Fruit fly (Drosophila melanogaster) whole organism, prepupa: Measurements from ENCODE around the gene CG15646.

Source experiments
- Blimp-1 ChIP-seq: fragments of 200-800 bp; sonication (Bioruptor generic); optimal IDR thresholded peaks from 3 replicates; lab custom pipeline; 2017; ENCODE audit warnings: missing biosample characterization, missing genetic modification characterization, mild to moderate bottlenecking, moderate library complexity, missing genetic modification reagents
- CG10669 ChIP-seq: fragments of 200-800 bp; sonication (Bioruptor generic); optimal IDR thresholded peaks from 3 replicates; lab custom pipeline; 2018; ENCODE audit warnings: missing biosample characterization, mild to moderate bottlenecking, missing genetic modification characterization, moderate library complexity
- CG11294 ChIP-seq: fragments of 200-800 bp; sonication (Bioruptor generic); IDR thresholded peaks from 2 replicates; pipeline ENCODE4 v1.3.6; 2022; ENCODE audit warnings: missing biosample characterization, missing genetic modification characterization
- CG11762 ChIP-seq: fragments of 200-800 bp; sonication (Bioruptor generic); optimal IDR thresholded peaks from 3 replicates; lab custom pipeline; 2016; ENCODE audit warnings: missing biosample characterization, missing genetic modification characterization; ENCODE audit not compliant: insufficient read depth
- CG1621 ChIP-seq: fragments of 200-800 bp; sonication (Bioruptor generic); optimal IDR thresholded peaks from 3 replicates; lab custom pipeline; 2018; ENCODE audit warnings: missing biosample characterization, mild to moderate bottlenecking, missing genetic modification characterization
- CG16779 ChIP-seq: fragments of 200-800 bp; sonication (Bioruptor generic); optimal IDR thresholded peaks from 3 replicates; lab custom pipeline; 2017; ENCODE audit warnings: missing biosample characterization, mild to moderate bottlenecking, missing genetic modification characterization
- CG31627 ChIP-seq: fragments of 200-800 bp; sonication (Bioruptor generic); optimal IDR thresholded peaks from 3 replicates; lab custom pipeline; 2016; ENCODE audit warnings: missing biosample characterization, missing genetic modification characterization
- CG32006 ChIP-seq: fragments of 200-800 bp; sonication (Bioruptor generic); optimal IDR thresholded peaks from 3 replicates; lab custom pipeline; 2017; ENCODE audit warnings: missing biosample characterization, mild to moderate bottlenecking, missing genetic modification characterization
- CG3919 ChIP-seq: fragments of 200-800 bp; sonication (Bioruptor generic); optimal IDR thresholded peaks from 3 replicates; lab custom pipeline; 2016; ENCODE audit warnings: missing biosample characterization, missing genetic modification characterization
- CG4318 ChIP-seq: fragments of 200-800 bp; sonication (Bioruptor generic); optimal IDR thresholded peaks from 3 replicates; lab custom pipeline; 2017; ENCODE audit warnings: missing biosample characterization, mild to moderate bottlenecking, missing genetic modification characterization
- CG6276 ChIP-seq: fragments of 200-800 bp; sonication (Bioruptor generic); optimal IDR thresholded peaks from 2 replicates; lab custom pipeline; 2017; ENCODE audit warnings: missing biosample characterization, mild to moderate bottlenecking, missing genetic modification characterization
- CG6808 ChIP-seq: fragments of 200-800 bp; sonication (Bioruptor generic); optimal IDR thresholded peaks from 3 replicates; lab custom pipeline; 2017; ENCODE audit warnings: missing biosample characterization, missing genetic modification characterization, mild to moderate bottlenecking, moderate library complexity, missing genetic modification reagents
- CG8119 ChIP-seq: fragments of 200-800 bp; sonication (Bioruptor generic); IDR thresholded peaks from 3 replicates; pipeline ENCODE4 v1.3.6; 2022; ENCODE audit warnings: missing biosample characterization, missing genetic modification characterization
- CG8319 ChIP-seq: fragments of 200-800 bp; sonication (Bioruptor generic); optimal IDR thresholded peaks from 3 replicates; lab custom pipeline; 2016; ENCODE audit warnings: missing biosample characterization, missing genetic modification characterization
- CG9139 ChIP-seq: fragments of 200-800 bp; sonication (Bioruptor generic); optimal IDR thresholded peaks from 3 replicates; lab custom pipeline; 2017; ENCODE audit warnings: missing biosample characterization, mild to moderate bottlenecking, missing genetic modification characterization
- Eip78C ChIP-seq: fragments of 200-800 bp; sonication (Bioruptor generic); peaks from one replicate; lab custom pipeline; 2016; ENCODE audit warnings: missing biosample characterization, missing genetic modification characterization
- Ets21C ChIP-seq: fragments of 200-800 bp; sonication (Bioruptor generic); optimal IDR thresholded peaks from 3 replicates; lab custom pipeline; 2016; ENCODE audit warnings: missing biosample characterization, missing genetic modification characterization
- Ets96B ChIP-seq: fragments of 200-800 bp; optimal IDR thresholded peaks from 2 replicates; lab custom pipeline; 2019; ENCODE audit warnings: missing biosample characterization, mild to moderate bottlenecking, missing genetic modification characterization, moderate library complexity
- Hr38 ChIP-seq: sonication (Bioruptor generic); optimal IDR thresholded peaks from 2 replicates; lab custom pipeline; 2016; ENCODE audit warnings: missing biosample characterization, missing genetic modification characterization
- Hr39 ChIP-seq: fragments of 200-800 bp; sonication (Bioruptor generic); optimal IDR thresholded peaks from 2 replicates; lab custom pipeline; 2016; ENCODE audit warnings: missing biosample characterization, missing genetic modification characterization
- Hr4 ChIP-seq: fragments of 200-800 bp; sonication (Bioruptor generic); optimal IDR thresholded peaks from 3 replicates; lab custom pipeline; 2016; ENCODE audit warnings: missing biosample characterization, missing genetic modification characterization
- Met ChIP-seq: fragments of 200-800 bp; sonication (Bioruptor generic); optimal IDR thresholded peaks from 3 replicates; lab custom pipeline; 2016; ENCODE audit warnings: missing biosample characterization, missing genetic modification characterization
- Smox ChIP-seq: fragments of 200-800 bp; sonication (Bioruptor generic); optimal IDR thresholded peaks from 3 replicates; lab custom pipeline; 2016; ENCODE audit warnings: missing biosample characterization, missing genetic modification characterization
- Sox15 ChIP-seq: fragments of 200-800 bp; sonication (Bioruptor generic); optimal IDR thresholded peaks from 3 replicates; lab custom pipeline; 2016; ENCODE audit warnings: missing biosample characterization, missing genetic modification characterization
- achi ChIP-seq: fragments of 200-800 bp; sonication (Bioruptor generic); optimal IDR thresholded peaks from 3 replicates; lab custom pipeline; 2016; ENCODE audit warnings: missing biosample characterization, missing genetic modification characterization
- acj6 ChIP-seq: fragments of 200-800 bp; sonication (Bioruptor generic); optimal IDR thresholded peaks from 3 replicates; lab custom pipeline; 2016; ENCODE audit warnings: missing biosample characterization, missing genetic modification characterization
- dac ChIP-seq: fragments of 200-800 bp; sonication (Bioruptor generic); optimal IDR thresholded peaks from 2 replicates; lab custom pipeline; 2017; ENCODE audit warnings: missing biosample characterization, mild to moderate bottlenecking, missing genetic modification characterization
- dsx ChIP-seq: fragments of 200-800 bp; optimal IDR thresholded peaks from 3 replicates; lab custom pipeline; 2019; ENCODE audit warnings: missing biosample characterization, mild to moderate bottlenecking, missing genetic modification characterization, moderate library complexity; ENCODE audit not compliant: poor library complexity, severe bottlenecking
- esn ChIP-seq: fragments of 200-800 bp; sonication (Bioruptor generic); optimal IDR thresholded peaks from 2 replicates; lab custom pipeline; 2016; ENCODE audit warnings: missing biosample characterization, mild to moderate bottlenecking, missing genetic modification characterization, moderate library complexity
- fd59A ChIP-seq: fragments of 200-800 bp; sonication (Bioruptor generic); optimal IDR thresholded peaks from 2 replicates; lab custom pipeline; 2017; ENCODE audit warnings: missing biosample characterization, mild to moderate bottlenecking, missing genetic modification characterization, missing genetic modification reagents
- fkh ChIP-seq: fragments of 200-800 bp; sonication (Bioruptor generic); optimal IDR thresholded peaks from 3 replicates; lab custom pipeline; 2017; ENCODE audit warnings: missing biosample characterization, mild to moderate bottlenecking, missing genetic modification characterization, moderate library complexity
- lz ChIP-seq: fragments of 200-800 bp; sonication (Bioruptor generic); optimal IDR thresholded peaks from 3 replicates; lab custom pipeline; 2016; ENCODE audit warnings: missing biosample characterization, missing genetic modification characterization
- salr ChIP-seq, 2 experiments: fragments of 200-800 bp; sonication (Bioruptor generic); optimal IDR thresholded peaks; 3 replicates each; lab custom pipeline; 2016 to 2018; ENCODE audit warnings: missing biosample characterization in 2 of 2, missing genetic modification characterization in 2 of 2, mild to moderate bottlenecking in 1 of 2
- spab ChIP-seq: fragments of 200-800 bp; sonication (Bioruptor generic); optimal IDR thresholded peaks from 2 replicates; lab custom pipeline; 2017; ENCODE audit warnings: missing biosample characterization, mild to moderate bottlenecking, missing genetic modification characterization, missing genetic modification reagents
- ss ChIP-seq, 2 experiments: fragments of 200-800 bp; sonication (Bioruptor generic); optimal IDR thresholded peaks; 2 replicates in 1 of 2; 3 replicates in 1 of 2; lab custom pipeline; 2017 to 2018; ENCODE audit warnings: mild to moderate bottlenecking in 2 of 2, missing biosample characterization in 2 of 2, missing genetic modification characterization in 2 of 2, moderate library complexity in 1 of 2
- svp ChIP-seq: fragments of 200-800 bp; sonication (Bioruptor generic); peaks from one replicate; lab custom pipeline; 2016; ENCODE audit warnings: missing biosample characterization, missing genetic modification characterization

CG15646 gene

dm6 chrX:15653364-15653809 is 17.4 kb downstream of the CG15646 start (continued):
- no peak for TF ChIP-seq CG8119 (GFP tag; lab: Robert Waterston, UW)
- no peak for TF ChIP-seq CG8319 (GFP tag; lab: Kevin White, UChicago)
- TF ChIP-seq svp (GFP tag; lab: Kevin White, UChicago) = no peak
- TF ChIP-seq fd59A (GFP tag; lab: Kevin White, UChicago) = no peak
- TF ChIP-seq Hr38 (GFP tag; lab: Kevin White, UChicago) = no peak
- no peak for TF ChIP-seq CG16779 (tag; lab: Kevin White, UChicago)
- no peak for TF ChIP-seq Ets21C (GFP tag; lab: Kevin White, UChicago)
- TF ChIP-seq acj6 (GFP tag; lab: Kevin White, UChicago) = peak; percentile 8
- TF ChIP-seq Smox (GFP tag; lab: Kevin White, UChicago) = no peak
- TF ChIP-seq Sox15 (GFP tag; lab: Kevin White, UChicago) = no peak
- TF ChIP-seq Hr39 (GFP tag; lab: Kevin White, UChicago) = peak; percentile 44
- TF ChIP-seq CG11762 (GFP tag; lab: Kevin White, UChicago) = no peak
- TF ChIP-seq CG1621 (tag; lab: Kevin White, UChicago) = no peak
- no peak for TF ChIP-seq achi
- peak; percentile 19 for TF ChIP-seq lz (GFP tag; lab: Kevin White, UChicago)
- no peak for TF ChIP-seq CG32006 (GFP tag; lab: Kevin White, UChicago)
- TF ChIP-seq CG6808 (GFP tag; lab: Kevin White, UChicago) = no peak
- TF ChIP-seq CG11294 (GFP tag; lab: Robert Waterston, UW) = no peak
- TF ChIP-seq dsx (GFP tag; lab: Kevin White, UChicago) = no peak
- peak; percentile 45 for TF ChIP-seq CG31627 (GFP tag; lab: Kevin White, UChicago)
- peak; percentile 38 for TF ChIP-seq esn (GFP tag; lab: Kevin White, UChicago)
- no peak for TF ChIP-seq Hr4
- TF ChIP-seq CG3919 = peak; percentile 12
- no peak for TF ChIP-seq CG10669
- no peak for TF ChIP-seq dac
- no peak for TF ChIP-seq Ets96B
- peak; percentile 13 for TF ChIP-seq Met (GFP tag; lab: Kevin White, UChicago)
- TF ChIP-seq ss (GFP tag; optimal IDR thresholded peaks at IDR 0.05; lab: Kevin White, UChicago) = no peak
- no peak for TF ChIP-seq fkh (GFP tag; lab: Kevin White, UChicago)
- TF ChIP-seq CG4318 (GFP tag; lab: Kevin White, UChicago) = no peak

- TF ChIP-seq ss (GFP tag; optimal IDR thresholded peaks at IDR 0.05; lab: Kevin White, UChicago) = peak in 1 of 2 experiments; percentile 53
- no peak for TF ChIP-seq spab (GFP tag; lab: Kevin White, UChicago)
- peak; percentile 60 for TF ChIP-seq CG6276 (GFP tag; lab: Kevin White, UChicago)
- TF ChIP-seq CG9139 (GFP tag; lab: Kevin White, UChicago) = no peak
- no peak for TF ChIP-seq Met (GFP tag; lab: Kevin White, UChicago)
- TF ChIP-seq acj6 (GFP tag; lab: Kevin White, UChicago) = no peak
Observed at dm6 chrX:15651559-15651958, 19.3 kb downstream of the CG15646 start.

- TF ChIP-seq Eip78C (GFP tag; lab: Kevin White, UChicago) (peak; percentile 70), svp (GFP tag; lab: Kevin White, UChicago) (peak; percentile 54), CG9139 (GFP tag; lab: Kevin White, UChicago) (no peak)
Observed at dm6 chrX:15649507-15649906, 21.3 kb downstream of the CG15646 start.

dm6 chrX:15648180-15648579 is 22.6 kb downstream of the CG15646 start:
- no peak for TF ChIP-seq dac
- TF ChIP-seq salr (GFP tag; optimal IDR thresholded peaks at IDR 0.05; lab: Kevin White, UChicago) = no peak
- no peak for TF ChIP-seq CG11762 (GFP tag; lab: Kevin White, UChicago)
- TF ChIP-seq CG3919 = no peak
- TF ChIP-seq Ets21C (GFP tag; lab: Kevin White, UChicago) = no peak
- no peak for TF ChIP-seq Blimp-1 (GFP tag; lab: Kevin White, UChicago)
